Worm (Caenorhabditis elegans): ENCODE results near the gene acox-1.5.

The acox-1.5 gene

ce11 chrIII:9626602-9627001 lies 34.6 kb upstream of the acox-1.5 start (continued):
- TF ChIP-seq ceh-27 (GFP tag; optimal IDR thresholded peaks at IDR 0.05): no peak
- TF ChIP-seq akir-1 (GFP tag; optimal IDR thresholded peaks at IDR 0.05): no peak
- no peak for TF ChIP-seq athp-1 (tag; optimal IDR thresholded peaks at IDR 0.05)
- TF ChIP-seq aptf-2 (GFP tag; conservative IDR thresholded peaks at IDR 0.05): no peak
- no peak for TF ChIP-seq F57C9.4 (tag; optimal IDR thresholded peaks at IDR 0.05)
- 0 out of 2 replicates have a peak, but pooled peaks have one; percentile 21 for TF ChIP-seq pbrm-1 (GFP tag; IDR thresholded peaks at IDR 0.05)
- no peak for TF ChIP-seq ceh-79 (tag; optimal IDR thresholded peaks at IDR 0.05)
- TF ChIP-seq F52B5.7 (tag; optimal IDR thresholded peaks at IDR 0.05): no peak
- TF ChIP-seq chd-7 (tag; optimal IDR thresholded peaks at IDR 0.05): peak; percentile 37
- TF ChIP-seq hlh-12 (tag; optimal IDR thresholded peaks at IDR 0.05): no peak
- TF ChIP-seq snpc-4 (GFP tag; optimal IDR thresholded peaks at IDR 0.05): no peak
- no peak for TF ChIP-seq snpc-4 (tag; optimal IDR thresholded peaks at IDR 0.05)

DNA sequence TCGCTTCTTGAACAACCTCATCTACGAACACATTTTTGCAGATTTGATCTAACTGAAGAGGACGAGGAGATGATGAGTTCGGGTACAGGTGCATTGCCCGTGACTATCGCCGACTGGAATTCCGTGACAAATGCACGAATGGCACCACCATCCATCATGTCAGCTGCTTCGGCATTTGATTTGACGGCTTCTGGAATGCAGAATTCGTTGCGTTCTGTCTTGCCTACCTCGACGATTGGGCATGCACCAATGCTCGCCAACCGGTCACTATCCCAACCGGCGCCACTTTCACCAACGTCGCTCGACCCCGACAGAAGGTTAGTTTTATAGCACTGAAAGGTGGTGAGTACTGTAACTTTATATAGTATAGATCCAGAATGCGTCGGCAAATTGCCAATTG lies 31.5 kb upstream of the acox-1.5 start:
- TF ChIP-seq F52B5.7 (tag; optimal IDR thresholded peaks at IDR 0.05) (peak; percentile 47), dox-1 (GFP tag; IDR thresholded peaks at IDR 0.05) (peak; percentile 21; the same call in 1 of the 2 replicates), tlf-1 (GFP tag; optimal IDR thresholded peaks at IDR 0.05) (no peak), snpc-3.4 (tag; optimal IDR thresholded peaks at IDR 0.05) (no peak), sea-2 (GFP tag; IDR thresholded peaks at IDR 0.05) (no peak), die-1 (tag; optimal IDR thresholded peaks at IDR 0.05) (no peak), zfh-2 (GFP tag; conservative IDR thresholded peaks at IDR 0.05) (peak; percentile 46; the same call in 1 of the 2 replicates), ztf-28 (GFP tag; IDR thresholded peaks at IDR 0.05) (0 out of 2 replicates have a peak, but pooled peaks have one; percentile 47), K12H6.12 (tag; optimal IDR thresholded peaks at IDR 0.05) (peak; percentile 2), repo-1 (tag; optimal IDR thresholded peaks at IDR 0.05) (peak; percentile 59), Y56A3A.18 (GFP tag; IDR thresholded peaks at IDR 0.05) (no peak)

DNA sequence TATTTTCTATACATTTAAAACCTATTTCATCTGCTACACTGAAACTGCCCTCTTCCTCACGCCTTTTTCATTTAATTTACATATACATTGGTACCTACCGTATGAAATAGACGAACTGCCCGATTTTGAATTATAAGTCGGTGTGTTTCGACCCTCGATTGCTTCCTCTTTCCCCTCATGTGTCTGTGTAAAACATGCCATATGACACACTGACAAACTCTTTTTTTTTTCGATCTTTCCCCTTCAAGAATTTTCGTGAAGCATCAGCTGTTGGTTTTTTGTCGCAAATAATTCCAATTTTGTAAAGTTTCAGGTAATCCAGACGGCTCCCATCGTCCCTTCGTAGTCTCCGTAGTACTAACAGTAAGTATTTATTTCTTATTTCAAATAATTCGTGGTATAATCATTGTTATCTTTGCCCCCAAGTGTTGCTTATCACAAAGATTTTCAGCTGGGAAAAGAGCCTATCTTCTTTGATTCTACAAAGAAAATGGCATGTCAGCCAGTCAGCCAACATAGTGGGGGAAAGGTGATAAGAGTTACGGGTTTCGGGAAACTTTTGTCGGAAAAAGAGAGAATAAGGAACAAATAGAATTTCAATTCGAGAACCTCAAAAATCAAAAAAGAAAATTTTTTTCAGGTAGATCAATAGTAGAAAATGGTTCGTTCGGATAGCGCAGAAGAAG lies 30.0 kb upstream of the acox-1.5 start:
- no peak for TF ChIP-seq F55B11.4 (tag; optimal IDR thresholded peaks at IDR 0.05; ENCODE audit: borderline replicate concordance, insufficient read depth)
- no peak for TF ChIP-seq dpff-1 (tag; optimal IDR thresholded peaks at IDR 0.05)
- TF ChIP-seq nhr-80 (tag; optimal IDR thresholded peaks at IDR 0.05): peak; percentile 81
- TF ChIP-seq ceh-58 (GFP tag; IDR thresholded peaks at IDR 0.05): no peak
- TF ChIP-seq tbp1 (GFP tag; optimal IDR thresholded peaks at IDR 0.05): peak; percentile 4
- no peak for TF ChIP-seq ama-1 (optimal IDR thresholded peaks at IDR 0.05)
- TF ChIP-seq ama-1 (GFP tag; optimal IDR thresholded peaks at IDR 0.05): no peak
- no peak for TF ChIP-seq cebp-1 (GFP tag; IDR thresholded peaks at IDR 0.05)
- peak; percentile 12 for TF ChIP-seq cebp-1 (tag; optimal IDR thresholded peaks at IDR 0.05)
- no peak for TF ChIP-seq ekl-4 (GFP tag; IDR thresholded peaks at IDR 0.05)
- peak in 1 of 3 experiments; percentile 4 for TF ChIP-seq lin-35 (GFP tag; optimal IDR thresholded peaks at IDR 0.05)
- 0 out of 2 replicates have a peak, but pooled peaks have one; percentile 12 for TF ChIP-seq B0336.3 (GFP tag; IDR thresholded peaks at IDR 0.05)
- no peak for TF ChIP-seq sea-2 (GFP tag; IDR thresholded peaks at IDR 0.05)
- 0 out of 2 replicates have a peak, but pooled peaks have one; percentile 23 for TF ChIP-seq Y56A3A.18 (GFP tag; IDR thresholded peaks at IDR 0.05)
- TF ChIP-seq nfyb-1 (GFP tag; IDR thresholded peaks at IDR 0.05): 0 out of 2 replicates have a peak, but pooled peaks have one; percentile 19
- TF ChIP-seq lsy-27 (tag; optimal IDR thresholded peaks at IDR 0.05; ENCODE audit: borderline replicate concordance, insufficient read depth): no peak
- no peak for TF ChIP-seq F37B4.10 (GFP tag; IDR thresholded peaks at IDR 0.05)
- TF ChIP-seq dox-1 (GFP tag; IDR thresholded peaks at IDR 0.05): no peak
- no peak for TF ChIP-seq somi-1 (GFP tag; optimal IDR thresholded peaks at IDR 0.05)
